Fruit fly (Drosophila melanogaster) Kc167 (cell line): ENCODE results near the gene Ptp10D.

Source experiments
- Myc ChIP-seq: fragments of >200 bp; optimal IDR thresholded peaks from 2 replicates; lab custom pipeline; 2017; ENCODE audit warnings: missing external identifiers
- Sin3A ChIP-seq: fragments of >200 bp; optimal IDR thresholded peaks from 2 replicates; lab custom pipeline; 2018; ENCODE audit warnings: missing external identifiers
- h ChIP-seq: fragments of >200 bp; optimal IDR thresholded peaks from 3 replicates; lab custom pipeline; 2018; ENCODE audit warnings: missing external identifiers
- insv ChIP-seq: fragments of >200 bp; optimal IDR thresholded peaks from 3 replicates; lab custom pipeline; 2018; ENCODE audit warnings: missing external identifiers
- psq ChIP-seq: fragments of >200 bp; optimal IDR thresholded peaks from 2 replicates; lab custom pipeline; 2017; ENCODE audit warnings: missing external identifiers
- ttk ChIP-seq: sonication (Bioruptor generic); optimal IDR thresholded peaks from 2 replicates; lab custom pipeline; 2017; ENCODE audit warnings: missing external identifiers

DNA sequence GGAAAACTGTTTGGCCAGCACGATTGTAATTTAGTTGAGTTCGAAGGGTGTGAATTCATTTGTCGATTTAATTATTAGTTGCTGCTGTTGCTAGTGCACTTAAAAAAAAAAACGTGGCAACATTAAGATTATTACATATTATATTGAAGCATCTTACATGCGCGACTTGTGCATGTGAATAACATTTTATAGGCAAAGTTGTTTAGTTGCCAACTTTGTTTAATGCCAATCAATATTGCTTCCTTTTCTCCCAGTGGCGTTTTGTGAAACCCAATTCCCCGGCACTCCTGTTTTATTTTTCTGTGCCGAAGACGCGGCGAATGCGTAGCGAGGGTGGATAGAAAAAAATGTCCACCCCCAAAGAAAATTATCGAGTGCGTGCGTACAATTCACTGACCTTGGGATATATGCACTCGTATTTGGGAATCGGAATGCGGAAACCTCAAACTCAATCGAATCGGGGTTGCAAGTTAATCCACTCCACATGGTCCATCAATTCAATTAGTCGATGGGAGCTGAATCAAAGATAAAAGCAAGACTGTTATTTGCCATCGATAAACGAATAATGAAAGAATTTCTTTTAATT, 7.3 kb downstream of the Ptp10D start:
- TF ChIP-seq psq (lab: Kevin White, UChicago) (no peak), Sin3A (no peak), h (lab: Kevin White, UChicago) (no peak), ttk (lab: Kevin White, UChicago) (no peak), insv (lab: Kevin White, UChicago) (no peak), Myc (lab: Kevin White, UChicago) (no peak)
